Fruit fly (Drosophila melanogaster) whole organism, wandering third instar larva: Measurements from ENCODE around the gene CG6830.

ENCODE experiments used
- Abd-B ChIP-seq: fragments of >200 bp; optimal IDR thresholded peaks from 2 replicates; lab custom pipeline; 2017; ENCODE audit warnings: missing biosample characterization, missing genetic modification characterization
- CG9705 ChIP-seq: fragments of 200-800 bp; sonication (Bioruptor generic); optimal IDR thresholded peaks from 2 replicates; lab custom pipeline; 2018; ENCODE audit warnings: missing biosample characterization, mild to moderate bottlenecking, missing genetic modification characterization
- HLH106 ChIP-seq: fragments of 200-800 bp; optimal IDR thresholded peaks from 3 replicates; lab custom pipeline; 2019; ENCODE audit warnings: missing biosample characterization, mild to moderate bottlenecking, missing genetic modification characterization, moderate library complexity
- Hr78 ChIP-seq: fragments of >200 bp; optimal IDR thresholded peaks from 2 replicates; lab custom pipeline; 2017; ENCODE audit warnings: missing biosample characterization, missing genetic modification characterization
- Rel ChIP-seq, 2 experiments: fragments of 200-800 bp; sonication (Bioruptor generic) in 1 of 2; optimal IDR thresholded peaks; 2 replicates in 1 of 2; 3 replicates in 1 of 2; lab custom pipeline; 2016 to 2019; ENCODE audit warnings: mild to moderate bottlenecking in 2 of 2, missing biosample characterization in 2 of 2, missing genetic modification characterization in 2 of 2, moderate library complexity in 1 of 2
- Vsx2 ChIP-seq: fragments of 200-300, 225-300 bp; sonication (Bioruptor generic); optimal IDR thresholded peaks from 2 replicates; lab custom pipeline; 2018; ENCODE audit warnings: missing biosample characterization, missing genetic modification characterization; ENCODE audit not compliant: partially characterized antibody
- dmrt93B ChIP-seq: fragments of 200-800 bp; sonication (Bioruptor generic); optimal IDR thresholded peaks from 2 replicates; lab custom pipeline; 2018; ENCODE audit warnings: missing biosample characterization, mild to moderate bottlenecking, missing genetic modification characterization
- ey ChIP-seq: fragments of 200-800 bp; sonication (Bioruptor generic); optimal IDR thresholded peaks from 2 replicates; lab custom pipeline; 2016; ENCODE audit warnings: missing biosample characterization, missing genetic modification characterization
- foxo ChIP-seq, 2 experiments: fragments of 200-800 bp; sonication (Bioruptor generic); optimal IDR thresholded peaks; 2 replicates in 1 of 2; 3 replicates in 1 of 2; lab custom pipeline; 2016 to 2017; ENCODE audit warnings: missing biosample characterization in 2 of 2, missing genetic modification characterization in 2 of 2
- fru ChIP-seq: fragments of 200-800 bp; sonication (Bioruptor generic); optimal IDR thresholded peaks from 3 replicates; lab custom pipeline; 2016; ENCODE audit warnings: missing biosample characterization, mild to moderate bottlenecking, missing genetic modification characterization
- h ChIP-seq: fragments of 200-800 bp; sonication (Bioruptor generic); optimal IDR thresholded peaks from 3 replicates; lab custom pipeline; 2016; ENCODE audit warnings: missing biosample characterization, mild to moderate bottlenecking, missing genetic modification characterization
- jim ChIP-seq: fragments of 175-275, 200-325 bp; sonication (Bioruptor generic); optimal IDR thresholded peaks from 2 replicates; lab custom pipeline; 2016; ENCODE audit warnings: missing biosample characterization, mild to moderate bottlenecking, missing genetic modification characterization
- lola ChIP-seq: fragments of >200 bp; optimal IDR thresholded peaks from 2 replicates; lab custom pipeline; 2017; ENCODE audit warnings: missing biosample characterization, missing genetic modification characterization
- psq ChIP-seq: fragments of 200-800 bp; sonication (Bioruptor generic); optimal IDR thresholded peaks from 3 replicates; lab custom pipeline; 2017; ENCODE audit warnings: missing biosample characterization, mild to moderate bottlenecking, missing genetic modification characterization, moderate library complexity

- TF ChIP-seq fru (GFP tag; lab: Kevin White, UChicago) (peak; percentile 92), ey (GFP tag; lab: Kevin White, UChicago) (peak; percentile 87), psq (peak; percentile 89), Vsx2 (GFP tag; lab: Kevin White, UChicago) (no peak), Abd-B (GFP tag; lab: Kevin White, UChicago) (no peak), Rel (GFP tag; optimal IDR thresholded peaks at IDR 0.05; lab: Kevin White, UChicago) (peak; percentile 88), Rel (tag; optimal IDR thresholded peaks at IDR 0.05; lab: Kevin White, UChicago) (peak; percentile 94), HLH106 (peak; percentile 87), Hr78 (no peak), h (GFP tag; lab: Kevin White, UChicago) (peak; percentile 95), foxo (GFP tag; optimal IDR thresholded peaks at IDR 0.05; lab: Kevin White, UChicago) (peak in 1 of 2 experiments; percentile 95), lola (GFP tag; lab: Kevin White, UChicago) (no peak), dmrt93B (GFP tag; lab: Kevin White, UChicago) (peak; percentile 75), jim (GFP tag; lab: Kevin White, UChicago) (no peak), CG9705 (GFP tag; lab: Kevin White, UChicago) (peak; percentile 54)
These were observed 28.2 kb downstream of the CG6830 start, which contains the start of gene CG42327 for dm6 chr3R:11655873-11656374.
